Worm (Caenorhabditis elegans): Measurements from ENCODE around the gene clec-128.

The clec-128 gene

DNA sequence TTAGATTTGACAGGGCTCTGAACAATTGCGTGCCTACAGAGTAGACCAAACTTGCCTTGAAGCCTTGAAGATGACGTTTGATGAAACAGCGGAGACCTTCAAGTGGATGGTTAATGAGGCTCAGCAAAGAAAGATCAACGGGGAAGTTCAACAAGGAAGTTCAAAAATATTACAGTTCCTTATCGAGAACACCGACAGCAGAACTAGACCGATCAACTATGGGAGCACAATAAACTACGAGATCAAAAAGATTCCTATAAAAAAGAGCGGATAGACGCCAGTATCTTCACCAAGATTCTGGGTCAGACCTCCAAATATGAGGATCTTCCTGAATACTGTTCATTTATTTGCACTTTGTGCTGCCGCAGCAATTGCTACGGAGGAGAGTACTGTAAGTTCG, 8.9 kb upstream of the clec-128 start, which contains the start of gene clec-134:
Gene clec-134, plus strand, starts transcription at position 301 of the 400 bp plus-strand sequence.
- no peak for TF ChIP-seq gei-17 (GFP tag; optimal IDR thresholded peaks at IDR 0.05)
- TF ChIP-seq xnd-1 (tag; optimal IDR thresholded peaks at IDR 0.05): no peak
- no peak for TF ChIP-seq egrh-3 (GFP tag; IDR thresholded peaks at IDR 0.05)
- no peak for TF ChIP-seq mxl-1 (tag; optimal IDR thresholded peaks at IDR 0.05)
- TF ChIP-seq madf-3 (GFP tag; IDR thresholded peaks at IDR 0.05): no peak
- no peak for TF ChIP-seq nfyb-1 (GFP tag; IDR thresholded peaks at IDR 0.05)
- TF ChIP-seq nhr-80 (tag; optimal IDR thresholded peaks at IDR 0.05): no peak
- TF ChIP-seq chd-7 (tag; optimal IDR thresholded peaks at IDR 0.05): no peak
- TF ChIP-seq F33H1.4 (GFP tag; IDR thresholded peaks at IDR 0.05): no peak
- TF ChIP-seq Y95B8A.8 (GFP tag; IDR thresholded peaks at IDR 0.05): no peak
- TF ChIP-seq K11D2.4 (GFP tag; IDR thresholded peaks at IDR 0.05): no peak
- TF ChIP-seq madf-10 (tag; optimal IDR thresholded peaks at IDR 0.05): no peak
- TF ChIP-seq pha-4 (tag; optimal IDR thresholded peaks at IDR 0.05): no peak
- no peak for TF ChIP-seq nfya-1 (tag; optimal IDR thresholded peaks at IDR 0.05; ENCODE audit: borderline replicate concordance, insufficient read depth)
- no peak for TF ChIP-seq lsl-1 (GFP tag; optimal IDR thresholded peaks at IDR 0.05)
- TF ChIP-seq lag-1 (GFP tag; IDR thresholded peaks at IDR 0.05): no peak

DNA sequence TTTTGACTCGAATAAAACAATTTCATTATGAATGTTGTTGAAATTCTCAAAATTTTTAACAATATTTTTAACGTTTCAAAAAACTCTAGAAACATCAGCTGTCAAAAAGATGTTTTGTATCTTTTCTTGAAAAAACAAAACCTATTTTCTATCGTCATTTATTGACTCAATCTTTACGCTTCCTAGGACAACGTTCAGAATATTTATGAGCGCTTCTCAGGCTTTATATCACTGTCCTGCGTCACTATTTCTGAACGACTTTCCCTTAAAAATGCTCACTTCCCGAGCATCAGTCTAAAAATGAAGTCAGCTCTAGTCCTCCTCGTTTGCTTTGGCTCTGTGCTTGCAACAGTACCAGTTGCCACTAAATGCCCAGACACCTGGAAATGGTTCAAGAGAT, 7.3 kb upstream of the clec-128 start, which contains the start of gene clec-133:
Gene clec-133, plus strand, starts transcription at position 301 of the 400 bp plus-strand sequence.
- TF ChIP-seq F57C9.4 (tag; optimal IDR thresholded peaks at IDR 0.05) (no peak), F10E7.11 (tag; optimal IDR thresholded peaks at IDR 0.05) (no peak), madf-8 (GFP tag; conservative IDR thresholded peaks at IDR 0.05) (no peak), nfya-1 (tag; optimal IDR thresholded peaks at IDR 0.05; ENCODE audit: borderline replicate concordance, insufficient read depth) (no peak), hlh-12 (tag; optimal IDR thresholded peaks at IDR 0.05) (no peak), unc-62 (GFP tag; optimal IDR thresholded peaks at IDR 0.05) (no peak), Y53F4B.3 (GFP tag; IDR thresholded peaks at IDR 0.05) (no peak), ceh-40 (GFP tag; IDR thresholded peaks at IDR 0.05) (no peak), pha-4 (tag; optimal IDR thresholded peaks at IDR 0.05) (no peak), zfh-2 (GFP tag; conservative IDR thresholded peaks at IDR 0.05) (no peak), D2030.7 (GFP tag; IDR thresholded peaks at IDR 0.05) (no peak), mes-4 (tag; optimal IDR thresholded peaks at IDR 0.05) (no peak)

DNA sequence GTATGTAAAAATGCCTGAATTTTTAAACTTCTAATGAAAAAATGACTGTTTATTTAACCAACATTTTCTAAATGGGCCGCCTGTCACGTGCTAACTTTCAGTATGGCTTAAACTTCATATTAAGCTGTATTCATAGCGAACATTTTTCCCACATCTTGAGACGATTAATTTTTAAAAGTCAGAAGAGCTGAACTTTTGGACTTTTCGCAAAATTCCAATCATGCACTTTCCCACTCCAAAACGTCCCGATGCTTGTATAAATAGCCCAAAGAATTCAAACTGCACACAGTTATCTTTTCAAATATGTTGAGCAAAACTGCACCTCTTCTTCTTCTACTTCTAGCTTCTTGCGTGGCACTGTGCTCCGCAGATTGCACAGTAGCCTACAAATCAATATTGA, 5.9 kb upstream of the clec-128 start, which contains the start of gene clec-132:
Gene clec-132, plus strand, starts transcription at position 301 of the 400 bp plus-strand sequence.
- TF ChIP-seq aptf-3 (GFP tag; IDR thresholded peaks at IDR 0.05): no peak

DNA sequence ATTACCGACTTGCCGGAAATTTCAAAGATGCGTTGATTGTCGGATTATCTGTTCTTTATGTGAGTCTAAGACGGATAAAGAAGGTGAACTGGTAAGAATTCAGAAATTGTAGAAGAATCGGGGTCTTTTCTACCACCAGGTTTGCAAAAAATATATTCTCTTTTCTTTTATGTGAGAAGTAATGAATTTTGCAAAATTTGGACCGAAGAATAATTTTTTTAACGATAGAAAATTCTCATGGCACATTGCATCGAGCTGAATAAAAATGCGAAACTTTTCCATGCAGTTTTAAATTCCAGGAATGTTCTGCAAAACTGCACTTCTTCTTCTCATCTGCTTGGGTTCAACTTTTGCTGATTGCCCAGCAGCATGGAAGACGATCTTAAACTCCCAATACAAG, 2.4 kb upstream of the clec-128 start, which contains the start of gene clec-130:
Gene clec-130, plus strand, starts transcription at position 301 of the 400 bp plus-strand sequence.
- TF ChIP-seq lsy-27 (tag; optimal IDR thresholded peaks at IDR 0.05; ENCODE audit: borderline replicate concordance, insufficient read depth) (no peak), madf-10 (tag; optimal IDR thresholded peaks at IDR 0.05) (no peak), Y95B8A.8 (GFP tag; IDR thresholded peaks at IDR 0.05) (no peak), ztf-6 (GFP tag; IDR thresholded peaks at IDR 0.05) (no peak), madf-6 (GFP tag; IDR thresholded peaks at IDR 0.05) (no peak), ztf-18 (tag; optimal IDR thresholded peaks at IDR 0.05) (no peak), C17E4.6 (GFP tag; IDR thresholded peaks at IDR 0.05) (no peak), hlh-26 (GFP tag; conservative IDR thresholded peaks at IDR 0.05) (no peak), ceh-91 (GFP tag; IDR thresholded peaks at IDR 0.05) (no peak), dpl-1 (GFP tag; optimal IDR thresholded peaks at IDR 0.05) (no peak), mel-28 (tag; optimal IDR thresholded peaks at IDR 0.05; ENCODE audit: borderline replicate concordance) (no peak), lir-1 (GFP tag; conservative IDR thresholded peaks at IDR 0.05) (no peak), hlh-12 (tag; optimal IDR thresholded peaks at IDR 0.05) (no peak), cebp-1 (GFP tag; IDR thresholded peaks at IDR 0.05) (no peak), cebp-1 (tag; optimal IDR thresholded peaks at IDR 0.05) (no peak), tbx-9 (tag; optimal IDR thresholded peaks at IDR 0.05; ENCODE audit: borderline replicate concordance) (no peak), nhr-120 (GFP tag; IDR thresholded peaks at IDR 0.05) (no peak)
